Worm (Caenorhabditis elegans): Measurements from ENCODE around the gene CD4.8.

Gene CD4.8

DNA sequence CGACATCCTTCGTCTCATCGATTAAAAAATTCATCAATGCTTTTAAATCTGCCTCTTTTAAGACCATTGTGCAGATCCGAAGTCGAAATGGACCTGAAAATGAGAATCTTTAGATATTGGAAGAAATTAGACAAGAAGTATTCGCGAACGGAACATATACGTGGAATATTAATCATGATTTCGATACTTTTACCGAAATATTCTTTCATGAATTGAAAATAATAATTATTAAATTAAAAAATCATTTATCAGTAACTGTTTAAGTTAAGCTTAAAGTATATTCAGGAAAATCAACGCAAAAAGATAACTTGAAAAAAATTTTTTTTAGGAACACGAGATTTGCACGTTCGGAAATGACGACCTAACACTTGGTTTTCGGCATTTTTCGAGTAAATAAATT is at the start of gene CD4.8:
CD4.8 (minus strand) TSS at position 101 of the 400 bp plus-strand sequence.
- no peak for TF ChIP-seq lsy-2 (tag; optimal IDR thresholded peaks at IDR 0.05)
- no peak for TF ChIP-seq sptf-1 (tag; optimal IDR thresholded peaks at IDR 0.05)
- TF ChIP-seq blmp-1 (tag; optimal IDR thresholded peaks at IDR 0.05) = no peak
- no peak for TF ChIP-seq lin-13 (tag; optimal IDR thresholded peaks at IDR 0.05)
- no peak for TF ChIP-seq bed-3 (GFP tag; optimal IDR thresholded peaks at IDR 0.05)
- TF ChIP-seq unc-39 (tag; optimal IDR thresholded peaks at IDR 0.05) = no peak
- no peak for TF ChIP-seq elt-1 (tag; optimal IDR thresholded peaks at IDR 0.05; ENCODE audit: borderline replicate concordance, insufficient read depth)
- TF ChIP-seq ztf-11 (tag; optimal IDR thresholded peaks at IDR 0.05) = no peak
- no peak for TF ChIP-seq zip-8 (tag; optimal IDR thresholded peaks at IDR 0.05)
- TF ChIP-seq elt-3 (tag; optimal IDR thresholded peaks at IDR 0.05) = no peak
- TF ChIP-seq nhr-76 (tag; optimal IDR thresholded peaks at IDR 0.05) = no peak
- no peak for TF ChIP-seq drap-1 (GFP tag; optimal IDR thresholded peaks at IDR 0.05)
- no peak for TF ChIP-seq ceh-43 (GFP tag; optimal IDR thresholded peaks at IDR 0.05)

DNA sequence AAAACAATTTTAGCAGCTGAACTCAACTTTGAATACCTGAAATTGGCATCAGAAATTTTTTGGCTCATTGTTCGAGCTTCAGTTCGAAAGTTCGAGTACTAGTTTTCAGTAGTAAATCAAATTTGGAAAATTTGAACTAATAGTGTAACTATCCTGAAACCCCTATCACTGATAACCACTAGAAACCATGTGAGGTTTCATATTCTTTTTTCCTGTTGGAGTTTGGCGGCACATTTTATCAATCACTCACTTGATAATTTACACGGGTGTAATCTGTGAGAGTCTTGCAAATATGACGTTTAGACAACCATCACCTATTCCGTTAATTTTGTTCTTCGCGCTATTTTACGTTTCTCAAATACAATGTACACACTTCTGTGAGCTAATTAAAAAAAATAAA is 46.2 kb upstream of the CD4.8 start, which contains the start of gene C14C11.4:
C14C11.4 (plus strand) TSS at position 252 of the 400 bp plus-strand sequence.
- TF ChIP-seq sptf-1 (tag; optimal IDR thresholded peaks at IDR 0.05) (no peak), nhr-237 (tag; optimal IDR thresholded peaks at IDR 0.05) (no peak), unc-62 (GFP tag; optimal IDR thresholded peaks at IDR 0.05) (no peak), bed-3 (GFP tag; optimal IDR thresholded peaks at IDR 0.05) (no peak), ceh-83 (GFP tag; optimal IDR thresholded peaks at IDR 0.05) (no peak), ceh-39 (tag; optimal IDR thresholded peaks at IDR 0.05) (no peak), tbx-8 (GFP tag; optimal IDR thresholded peaks at IDR 0.05) (no peak), mls-2 (tag; optimal IDR thresholded peaks at IDR 0.05) (no peak), mab-5 (tag; optimal IDR thresholded peaks at IDR 0.05) (no peak)

ce11 chrV:5644171-5644570 is 43.0 kb upstream of the CD4.8 start, which contains the start of gene srx-117:
TSS of gene srx-117 (plus strand) at chrV:5644471.
- no peak for TF ChIP-seq flh-1 (GFP tag; optimal IDR thresholded peaks at IDR 0.05)
- TF ChIP-seq blmp-1 (tag; optimal IDR thresholded peaks at IDR 0.05) = no peak
- TF ChIP-seq M03D4.4 (tag; optimal IDR thresholded peaks at IDR 0.05) = no peak
- no peak for TF ChIP-seq sem-2 (GFP tag; optimal IDR thresholded peaks at IDR 0.05)
- no peak for TF ChIP-seq ztf-11 (tag; optimal IDR thresholded peaks at IDR 0.05)
- TF ChIP-seq mep-1 (tag; optimal IDR thresholded peaks at IDR 0.05) = no peak
- no peak for TF ChIP-seq nhr-2 (tag; optimal IDR thresholded peaks at IDR 0.05)
- TF ChIP-seq cnd-1 (tag; optimal IDR thresholded peaks at IDR 0.05) = no peak
- no peak for TF ChIP-seq elt-3 (tag; optimal IDR thresholded peaks at IDR 0.05)
- no peak for TF ChIP-seq sptf-1 (tag; optimal IDR thresholded peaks at IDR 0.05)
- no peak for TF ChIP-seq nhr-12 (tag; optimal IDR thresholded peaks at IDR 0.05)
- TF ChIP-seq ham-2 (GFP tag; optimal IDR thresholded peaks at IDR 0.05) = no peak
- no peak for TF ChIP-seq unc-120 (tag; optimal IDR thresholded peaks at IDR 0.05; ENCODE audit: poor library complexity, severe bottlenecking)
- no peak for TF ChIP-seq ceh-39 (tag; optimal IDR thresholded peaks at IDR 0.05)
- TF ChIP-seq tbx-8 (GFP tag; optimal IDR thresholded peaks at IDR 0.05) = no peak

DNA sequence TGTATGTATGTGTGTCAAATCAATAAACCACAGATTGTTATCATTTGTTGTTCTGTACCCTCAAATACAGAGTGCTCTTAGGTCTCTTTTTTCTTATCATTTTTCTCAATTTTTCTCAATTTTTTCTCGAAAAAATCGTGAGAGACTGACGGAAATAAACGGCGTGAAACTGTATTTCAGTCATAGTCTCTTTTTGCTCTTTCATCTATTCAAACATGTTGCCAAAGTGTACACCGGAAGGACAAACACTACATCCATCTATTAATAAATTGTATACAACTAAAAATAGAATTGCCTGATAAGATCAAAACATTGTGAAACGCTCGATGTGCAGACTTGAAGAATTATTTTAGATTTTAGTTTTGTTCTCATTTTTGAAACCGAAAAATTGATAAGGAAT is 33.3 kb upstream of the CD4.8 start:
- TF ChIP-seq unc-39 (tag; optimal IDR thresholded peaks at IDR 0.05) = no peak
- no peak for TF ChIP-seq cnd-1 (tag; optimal IDR thresholded peaks at IDR 0.05)
- TF ChIP-seq ztf-11 (tag; optimal IDR thresholded peaks at IDR 0.05) = no peak

DNA sequence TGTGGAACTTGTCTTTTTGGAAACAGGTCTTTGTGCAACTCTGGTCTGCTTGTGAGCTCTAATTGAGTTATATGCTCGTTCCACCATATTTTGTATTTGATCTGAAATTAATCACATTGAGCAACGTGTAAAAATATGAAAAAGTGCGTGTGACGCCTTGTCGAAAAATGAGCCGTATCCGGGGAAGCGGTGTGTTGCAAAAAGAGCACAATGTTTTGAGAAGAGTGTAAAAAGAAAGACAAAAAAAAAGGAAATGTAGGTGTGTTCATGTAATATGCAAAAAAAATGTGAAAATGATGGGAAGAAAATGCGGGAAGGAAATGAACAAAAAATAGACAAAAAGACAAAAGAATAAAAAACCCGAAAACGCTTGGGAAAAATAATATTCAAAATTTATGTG is 29.6 kb upstream of the CD4.8 start, which contains the start of gene acy-4:
acy-4 (minus strand) TSS at position 101 of the 400 bp plus-strand sequence.
- TF ChIP-seq nhr-237 (tag; optimal IDR thresholded peaks at IDR 0.05) (no peak), bed-3 (GFP tag; optimal IDR thresholded peaks at IDR 0.05) (no peak), nhr-12 (tag; optimal IDR thresholded peaks at IDR 0.05) (no peak), blmp-1 (tag; optimal IDR thresholded peaks at IDR 0.05) (no peak), ceh-43 (GFP tag; optimal IDR thresholded peaks at IDR 0.05) (no peak), tbx-8 (GFP tag; optimal IDR thresholded peaks at IDR 0.05) (no peak), mab-5 (tag; optimal IDR thresholded peaks at IDR 0.05) (no peak), ces-1 (GFP tag; optimal IDR thresholded peaks at IDR 0.05) (no peak), hlh-1 (tag; optimal IDR thresholded peaks at IDR 0.05) (no peak), flh-1 (GFP tag; optimal IDR thresholded peaks at IDR 0.05) (no peak), mls-2 (tag; optimal IDR thresholded peaks at IDR 0.05) (no peak), lsy-2 (tag; optimal IDR thresholded peaks at IDR 0.05) (no peak), nhr-76 (tag; optimal IDR thresholded peaks at IDR 0.05) (no peak), M03D4.4 (tag; optimal IDR thresholded peaks at IDR 0.05) (no peak), lin-13 (tag; optimal IDR thresholded peaks at IDR 0.05) (no peak), lin-32 (GFP tag; optimal IDR thresholded peaks at IDR 0.05) (no peak), mep-1 (tag; optimal IDR thresholded peaks at IDR 0.05) (no peak)
